Fruit fly (Drosophila melanogaster) whole organism, embryonic: ENCODE results near the gene CG33947.
A peak's percentile ranks its signal among the peaks of the same experiment; 100 is the strongest.

Experiments
- Adf1 ChIP-seq: fragments of 200-800 bp; sonication (Bioruptor generic); IDR thresholded peaks from 2 replicates; pipeline ENCODE4 v1.3.6; 2022; ENCODE audit warnings: missing biosample characterization, missing genetic modification characterization
- Bdp1 ChIP-seq: fragments of 200-800 bp; sonication (Bioruptor generic); optimal IDR thresholded peaks from 3 replicates; lab custom pipeline; 2016; ENCODE audit warnings: missing biosample characterization, missing genetic modification characterization
- Bgb ChIP-seq: fragments of 200-800 bp; sonication (Bioruptor generic); IDR thresholded peaks from 2 replicates; pipeline ENCODE4 v1.3.6; 2022; ENCODE audit warnings: missing biosample characterization, missing genetic modification characterization; ENCODE audit not compliant: partially characterized antibody
- CG10462 ChIP-seq: fragments of 200-800 bp; sonication (Bioruptor generic); optimal IDR thresholded peaks from 2 replicates; lab custom pipeline; 2016; ENCODE audit warnings: missing biosample characterization, missing genetic modification characterization
- CG12104 ChIP-seq: fragments of 200-800 bp; sonication (Bioruptor generic); optimal IDR thresholded peaks from 3 replicates; lab custom pipeline; 2016; ENCODE audit warnings: missing biosample characterization, missing genetic modification characterization
- CG12744 ChIP-seq: fragments of 200-800 bp; sonication (Bioruptor generic); optimal IDR thresholded peaks from 2 replicates; lab custom pipeline; 2016; ENCODE audit warnings: missing biosample characterization, missing genetic modification characterization
- CG13296 ChIP-seq: fragments of 200-800 bp; sonication (Bioruptor generic); optimal IDR thresholded peaks from 3 replicates; lab custom pipeline; 2018; ENCODE audit warnings: missing biosample characterization, mild to moderate bottlenecking, missing genetic modification characterization
- CG13424 ChIP-seq: fragments of 200-800 bp; sonication (Bioruptor generic); optimal IDR thresholded peaks from 2 replicates; lab custom pipeline; 2019; ENCODE audit warnings: missing biosample characterization, mild to moderate bottlenecking, missing genetic modification characterization, moderate library complexity
- CG1647 ChIP-seq: fragments of 200-800 bp; sonication (Bioruptor generic); optimal IDR thresholded peaks from 3 replicates; lab custom pipeline; 2016; ENCODE audit warnings: missing biosample characterization, missing genetic modification characterization
- CG16779 ChIP-seq: fragments of 200-800 bp; sonication (Bioruptor generic); IDR thresholded peaks from 2 replicates; pipeline ENCODE4 v1.3.6; 2022; ENCODE audit warnings: missing biosample characterization, missing genetic modification characterization
- CG17385 ChIP-seq: fragments of 200-800 bp; sonication (Bioruptor generic); optimal IDR thresholded peaks from 3 replicates; lab custom pipeline; 2018; ENCODE audit warnings: missing biosample characterization, mild to moderate bottlenecking, missing genetic modification characterization
- CG18476 ChIP-seq: fragments of 200-800 bp; sonication (Bioruptor generic); optimal IDR thresholded peaks from 2 replicates; lab custom pipeline; 2016; ENCODE audit warnings: missing biosample characterization, mild to moderate bottlenecking, missing genetic modification characterization
- CG2116 ChIP-seq: fragments of 200-800 bp; sonication (Bioruptor generic); optimal IDR thresholded peaks from 3 replicates; lab custom pipeline; 2018; ENCODE audit warnings: missing biosample characterization, mild to moderate bottlenecking, missing genetic modification characterization
- CG2199 ChIP-seq: fragments of 200-800 bp; sonication (Bioruptor generic); IDR thresholded peaks from 3 replicates; pipeline ENCODE4 v1.3.6; 2022; ENCODE audit warnings: missing biosample characterization, missing genetic modification characterization
- CG31388 ChIP-seq: fragments of 200-800 bp; sonication (Bioruptor generic); optimal IDR thresholded peaks from 2 replicates; lab custom pipeline; 2016; ENCODE audit warnings: missing biosample characterization, missing genetic modification characterization
- CG33213 ChIP-seq: fragments of 200-800 bp; sonication (Bioruptor generic); optimal IDR thresholded peaks from 3 replicates; lab custom pipeline; 2016; ENCODE audit warnings: missing biosample characterization, missing genetic modification characterization
- CG34376 ChIP-seq: fragments of 200-800 bp; sonication (Bioruptor generic); optimal IDR thresholded peaks from 2 replicates; lab custom pipeline; 2018; ENCODE audit warnings: missing biosample characterization, mild to moderate bottlenecking, missing genetic modification characterization
- CG3838 ChIP-seq: fragments of 200-800 bp; sonication (Bioruptor generic); optimal IDR thresholded peaks from 3 replicates; lab custom pipeline; 2016; ENCODE audit warnings: missing biosample characterization, missing genetic modification characterization
- CG6765 ChIP-seq: fragments of 200-800 bp; sonication (Bioruptor generic); optimal IDR thresholded peaks from 3 replicates; lab custom pipeline; 2017; ENCODE audit warnings: missing biosample characterization, mild to moderate bottlenecking, missing genetic modification characterization
- CG8765 ChIP-seq: fragments of 200-800 bp; sonication (Bioruptor generic); IDR thresholded peaks from 2 replicates; pipeline ENCODE4 v1.3.6; 2022; ENCODE audit warnings: missing biosample characterization, missing genetic modification characterization
- CG9876 ChIP-seq: fragments of 200-800 bp; sonication (Bioruptor generic); optimal IDR thresholded peaks from 2 replicates; lab custom pipeline; 2016; ENCODE audit warnings: missing biosample characterization, missing genetic modification characterization
- CkIIα-i1 ChIP-seq: fragments of 200-800 bp; sonication (Bioruptor generic); IDR thresholded peaks from 2 replicates; pipeline ENCODE4 v1.3.6; 2022; ENCODE audit warnings: missing biosample characterization, missing genetic modification characterization
- CoRest ChIP-seq: fragments of 200-800 bp; sonication (Bioruptor generic); optimal IDR thresholded peaks from 3 replicates; lab custom pipeline; 2018; ENCODE audit warnings: missing biosample characterization, mild to moderate bottlenecking, missing genetic modification characterization, moderate library complexity
- D19B ChIP-seq: fragments of 200-800 bp; sonication (Bioruptor generic); optimal IDR thresholded peaks from 2 replicates; lab custom pipeline; 2017; ENCODE audit warnings: missing biosample characterization, mild to moderate bottlenecking, missing genetic modification characterization
- Dfd ChIP-seq, 2 experiments: fragments of >200 bp; optimal IDR thresholded peaks; 2 replicates each; lab custom pipeline; 2017; ENCODE audit warnings: missing biosample characterization in 2 of 2, missing genetic modification characterization in 2 of 2
- Eip74EF ChIP-seq, 2 experiments: fragments of 200-800 bp in 1 of 2; fragments of >200 bp in 1 of 2; sonication (Bioruptor generic) in 1 of 2; optimal IDR thresholded peaks; 2 replicates each; lab custom pipeline; 2017 to 2019; ENCODE audit warnings: missing biosample characterization in 2 of 2, missing genetic modification characterization in 2 of 2, mild to moderate bottlenecking in 1 of 2, moderate library complexity in 1 of 2
- Fer2 ChIP-seq: fragments of 200-800 bp; sonication (Bioruptor generic); optimal IDR thresholded peaks from 2 replicates; lab custom pipeline; 2018; ENCODE audit warnings: missing biosample characterization, mild to moderate bottlenecking, missing genetic modification characterization, moderate library complexity
- MESR4 ChIP-seq: fragments of 200-800 bp; sonication (Bioruptor generic); optimal IDR thresholded peaks from 2 replicates; lab custom pipeline; 2018; ENCODE audit warnings: missing biosample characterization, mild to moderate bottlenecking, missing genetic modification characterization, moderate library complexity
- br ChIP-seq: fragments of >200 bp; optimal IDR thresholded peaks from 2 replicates; lab custom pipeline; 2017
- crol ChIP-seq: fragments of 200-800 bp; sonication (Bioruptor generic); IDR thresholded peaks from 2 replicates; pipeline ENCODE4 v1.3.6; 2022; ENCODE audit warnings: missing biosample characterization, missing genetic modification characterization
- dimm ChIP-seq: fragments of 200-800 bp; sonication (Bioruptor generic); IDR thresholded peaks from 2 replicates; pipeline ENCODE4 v1.3.6; 2022; ENCODE audit warnings: missing biosample characterization, missing genetic modification characterization
- exex ChIP-seq: fragments of 200-800 bp; sonication (Bioruptor generic); optimal IDR thresholded peaks from 4 replicates; lab custom pipeline; 2018; ENCODE audit warnings: missing biosample characterization, mild to moderate bottlenecking, missing genetic modification characterization, moderate library complexity
- eyg ChIP-seq: fragments of 200-800 bp; sonication (Bioruptor generic); optimal IDR thresholded peaks from 3 replicates; lab custom pipeline; 2016; ENCODE audit warnings: missing biosample characterization, missing genetic modification characterization
- gcm2 ChIP-seq: fragments of 200-800 bp; sonication (Bioruptor generic); optimal IDR thresholded peaks from 2 replicates; lab custom pipeline; 2016; ENCODE audit warnings: missing biosample characterization, missing genetic modification characterization
- her ChIP-seq: fragments of 200-800 bp; sonication (Bioruptor generic); optimal IDR thresholded peaks from 2 replicates; lab custom pipeline; 2016; ENCODE audit warnings: missing biosample characterization, missing genetic modification characterization
- hkb ChIP-seq, 2 experiments: fragments of 200-800 bp in 1 of 2; fragments of >200 bp in 1 of 2; sonication (Bioruptor generic) in 1 of 2; IDR thresholded peaks in 1 of 2; optimal IDR thresholded peaks in 1 of 2; 2 replicates each; pipeline versions ENCODE4 v1.3.6 to Lab custom; 2017 to 2022; ENCODE audit warnings: missing biosample characterization in 1 of 2, missing genetic modification characterization in 1 of 2
- inv ChIP-seq: fragments of 200-800 bp; sonication (Bioruptor generic); IDR thresholded peaks from 2 replicates; pipeline ENCODE4 v1.3.6; 2022; ENCODE audit warnings: missing biosample characterization, missing genetic modification characterization; ENCODE audit not compliant: partially characterized antibody
- jigr1 ChIP-seq: fragments of 200-800 bp; sonication (Bioruptor generic); IDR thresholded peaks from 3 replicates; pipeline ENCODE4 v1.3.6; 2022; ENCODE audit warnings: missing biosample characterization, missing genetic modification characterization
- jing ChIP-seq: fragments of 200-800 bp; sonication (Bioruptor generic); optimal IDR thresholded peaks from 2 replicates; lab custom pipeline; 2018; ENCODE audit warnings: missing biosample characterization, mild to moderate bottlenecking, missing genetic modification characterization
- lbe ChIP-seq: fragments of 200-800 bp; sonication (Bioruptor generic); optimal IDR thresholded peaks from 2 replicates; lab custom pipeline; 2016; ENCODE audit warnings: missing biosample characterization, mild to moderate bottlenecking, missing genetic modification characterization
- nerfin-1 ChIP-seq: fragments of 200-800 bp; sonication (Bioruptor generic); optimal IDR thresholded peaks from 3 replicates; lab custom pipeline; 2019; ENCODE audit warnings: missing biosample characterization, mild to moderate bottlenecking, missing genetic modification characterization, moderate library complexity
- sc ChIP-seq, 3 experiments: fragments of >200 bp in 2 of 3; fragments of 200-800 bp in 1 of 3; sonication (Bioruptor generic) in 1 of 3; optimal IDR thresholded peaks; 2 replicates in 2 of 3; 3 replicates in 1 of 3; lab custom pipeline; 2017; ENCODE audit warnings: mild to moderate bottlenecking in 1 of 3, missing biosample characterization in 1 of 3, missing genetic modification characterization in 1 of 3, missing genetic modification reagents in 1 of 3
- sna ChIP-seq: fragments of 200-800 bp; sonication (Bioruptor generic); IDR thresholded peaks from 2 replicates; pipeline ENCODE4 v1.3.6; 2022; ENCODE audit warnings: missing biosample characterization, missing genetic modification characterization; ENCODE audit not compliant: partially characterized antibody
- sqz ChIP-seq: fragments of 200-800 bp; sonication (Bioruptor generic); optimal IDR thresholded peaks from 3 replicates; lab custom pipeline; 2018; ENCODE audit warnings: missing biosample characterization, mild to moderate bottlenecking, missing genetic modification characterization
- tin ChIP-seq: fragments of 200-800 bp; sonication (Bioruptor generic); optimal IDR thresholded peaks from 3 replicates; lab custom pipeline; 2016; ENCODE audit warnings: missing biosample characterization, missing genetic modification characterization
- tup ChIP-seq: fragments of 200-800 bp; sonication (Bioruptor generic); optimal IDR thresholded peaks from 2 replicates; lab custom pipeline; 2016; ENCODE audit warnings: missing biosample characterization, mild to moderate bottlenecking, missing genetic modification characterization, moderate library complexity
- vvl ChIP-seq: fragments of 200-800 bp; sonication (Bioruptor generic); IDR thresholded peaks from 2 replicates; pipeline ENCODE4 v1.3.6; 2022; ENCODE audit warnings: missing biosample characterization, missing genetic modification characterization
- zen ChIP-seq: fragments of 200-800 bp; sonication (Bioruptor generic); optimal IDR thresholded peaks from 3 replicates; lab custom pipeline; 2018; ENCODE audit warnings: missing biosample characterization, mild to moderate bottlenecking, missing genetic modification characterization, moderate library complexity

The CG33947 gene

dm6 chr3L:11113198-11114197 is 17.2 kb downstream of the CG33947 start, which contains the start of gene Sod1 (continued):
- TF ChIP-seq D19B (GFP tag; lab: Kevin White, UChicago) = no peak
- no peak for TF ChIP-seq Eip74EF (GFP tag; optimal IDR thresholded peaks at IDR 0.05; lab: Kevin White, UChicago)
- TF ChIP-seq CkIIα-i1 (GFP tag; lab: Robert Waterston, UW) = no peak
- no peak for TF ChIP-seq tin (GFP tag; lab: Kevin White, UChicago)
- TF ChIP-seq jigr1 = no peak
- no peak for TF ChIP-seq CG34376 (GFP tag; lab: Kevin White, UChicago)
- no peak for TF ChIP-seq CG10462
- TF ChIP-seq CG17385 (GFP tag; lab: Kevin White, UChicago) = no peak
- TF ChIP-seq dimm = no peak
- no peak for TF ChIP-seq CG31388 (GFP tag; lab: Kevin White, UChicago)
- TF ChIP-seq Adf1 (GFP tag; lab: Robert Waterston, UW) = no peak
- no peak for TF ChIP-seq CG18476 (GFP tag; lab: Kevin White, UChicago)
- TF ChIP-seq inv (GFP tag; lab: Robert Waterston, UW) = no peak
- no peak for TF ChIP-seq jing (GFP tag; lab: Kevin White, UChicago)
- peak; percentile 21 for TF ChIP-seq CG6765 (GFP tag; lab: Kevin White, UChicago)
- TF ChIP-seq CG16779 (GFP tag; lab: Robert Waterston, UW) = no peak
- no peak for TF ChIP-seq CG13296 (GFP tag; lab: Kevin White, UChicago)
- TF ChIP-seq sc (optimal IDR thresholded peaks at IDR 0.05; lab: Kevin White, UChicago) = no peak
- no peak for TF ChIP-seq sc (GFP tag; optimal IDR thresholded peaks at IDR 0.05; lab: Kevin White, UChicago)
- peak; percentile 93 for TF ChIP-seq crol (GFP tag; lab: Robert Waterston, UW)
- TF ChIP-seq tup (GFP tag; lab: Kevin White, UChicago) = no peak
- TF ChIP-seq CG2199 (GFP tag; lab: Robert Waterston, UW) = no peak
- TF ChIP-seq zen (tag; lab: Kevin White, UChicago) = no peak
- TF ChIP-seq Bgb (GFP tag; lab: Robert Waterston, UW) = peak; percentile 29; the same call in 1 of the 2 replicates
- TF ChIP-seq her (GFP tag; lab: Kevin White, UChicago) = no peak
- no peak for TF ChIP-seq Fer2
- no peak for TF ChIP-seq nerfin-1
- TF ChIP-seq CG1647 (GFP tag; lab: Kevin White, UChicago) = no peak
- no peak for TF ChIP-seq gcm2 (GFP tag; lab: Kevin White, UChicago)
- TF ChIP-seq CG13424 (tag; lab: Kevin White, UChicago) = no peak
- TF ChIP-seq CoRest (tag; lab: Kevin White, UChicago) = peak; percentile 26
- no peak for TF ChIP-seq CG9876 (GFP tag; lab: Kevin White, UChicago)
- TF ChIP-seq sna = no peak
- no peak for TF ChIP-seq Bdp1
- no peak for TF ChIP-seq br
- peak; percentile 75 for TF ChIP-seq MESR4 (GFP tag; lab: Kevin White, UChicago)
- TF ChIP-seq hkb (optimal IDR thresholded peaks at IDR 0.05; lab: Kevin White, UChicago) = no peak
- TF ChIP-seq hkb (GFP tag; IDR thresholded peaks at IDR 0.05; lab: Robert Waterston, UW) = 0 out of 2 replicates have a peak, but pooled peaks have one; percentile 7
- 0 out of 2 replicates have a peak, but pooled peaks have one; percentile 41 for TF ChIP-seq vvl (GFP tag; lab: Robert Waterston, UW)
- TF ChIP-seq CG8765 = no peak
- TF ChIP-seq CG33213 (GFP tag; lab: Kevin White, UChicago) = no peak
- TF ChIP-seq eyg (GFP tag; lab: Kevin White, UChicago) = no peak
- peak; percentile 16 for TF ChIP-seq CG2116
- peak; percentile 22 for TF ChIP-seq sqz
- no peak for TF ChIP-seq CG3838
- no peak for TF ChIP-seq CG12744 (GFP tag; lab: Kevin White, UChicago)
- peak; percentile 30 for TF ChIP-seq exex
- TF ChIP-seq CG12104 = no peak
- no peak for TF ChIP-seq lbe (GFP tag; lab: Kevin White, UChicago)
- no peak for TF ChIP-seq Dfd (GFP tag; optimal IDR thresholded peaks at IDR 0.05; lab: Kevin White, UChicago)
